In the genomic region with DNA sequence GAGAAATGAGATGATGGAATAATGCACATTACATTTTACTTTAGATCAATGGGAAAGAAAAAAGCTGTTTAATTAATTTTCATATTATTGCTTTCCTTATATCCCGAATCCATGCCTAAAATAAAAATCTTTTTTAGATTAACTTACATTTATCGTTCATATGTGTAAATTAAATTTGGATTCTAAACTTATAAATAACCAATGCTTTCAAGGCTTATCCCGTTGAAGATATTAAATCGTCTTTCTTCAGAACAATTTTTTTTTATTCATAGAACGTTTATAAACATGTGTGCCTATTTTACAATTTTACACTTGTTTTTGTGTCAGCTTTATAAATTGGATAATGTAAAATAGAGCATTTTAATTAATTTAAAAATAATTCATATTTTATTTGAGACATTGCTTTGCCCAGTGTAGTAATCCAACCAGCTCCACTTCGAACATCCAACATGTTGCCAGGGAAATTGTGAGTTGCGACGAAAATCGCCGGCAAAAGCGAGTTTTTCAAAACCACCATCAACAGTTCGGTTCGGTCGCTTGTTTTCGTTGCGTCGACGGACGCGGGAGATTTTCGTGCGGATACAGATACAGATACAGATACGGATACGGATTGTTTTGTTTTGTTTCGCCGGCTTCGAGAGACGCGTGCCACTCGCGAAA, we compare ENCODE assay signal across 3 fruit fly cellular contexts.
A peak's percentile ranks its signal among the peaks of the same experiment; 100 is the strongest.
TF ChIP-seq lines count a peak whose summit lies in the region.

No protein-coding gene starts in this region.

TF ChIP-seq in whole organism, embryonic, 481 proteins besides CTCF, POLR2A, EP300 and RAD21 (continued from another document and continues in another):
- TF ChIP-seq dpn (GFP tag; optimal IDR thresholded peaks at IDR 0.05; lab: Kevin White, UChicago), result peak; percentile 35 to 65
- TF ChIP-seq CG4820 (GFP tag; optimal IDR thresholded peaks at IDR 0.05; lab: Kevin White, UChicago), result peak; percentile 65
- no peak for TF ChIP-seq Dll (GFP tag; IDR thresholded peaks at IDR 0.05; lab: Robert Waterston, UW; ENCODE audit: partially characterized antibody)
- peak; percentile 50 for TF ChIP-seq CG18764 (GFP tag; optimal IDR thresholded peaks at IDR 0.05; lab: Kevin White, UChicago)
- TF ChIP-seq kay (GFP tag; optimal IDR thresholded peaks at IDR 0.05; lab: Kevin White, UChicago), result peak; percentile 56
- TF ChIP-seq CG32767 (GFP tag; IDR thresholded peaks at IDR 0.05; lab: Robert Waterston, UW), result no peak
- no peak for TF ChIP-seq Sry-δ (GFP tag; optimal IDR thresholded peaks at IDR 0.05; lab: Kevin White, UChicago)
- peak; percentile 59 for TF ChIP-seq cwo (GFP tag; optimal IDR thresholded peaks at IDR 0.05; lab: Kevin White, UChicago)
- peak; percentile 4 for TF ChIP-seq CrebB (tag; optimal IDR thresholded peaks at IDR 0.05; lab: Kevin White, UChicago)
- no peak for TF ChIP-seq Ets97D (GFP tag; optimal IDR thresholded peaks at IDR 0.05; lab: Kevin White, UChicago)
- peak; percentile 45 for TF ChIP-seq CG30020 (tag; optimal IDR thresholded peaks at IDR 0.05; lab: Kevin White, UChicago)
- TF ChIP-seq Camta (GFP tag; optimal IDR thresholded peaks at IDR 0.05; lab: Kevin White, UChicago), result peak; percentile 16
- TF ChIP-seq sim (GFP tag; IDR thresholded peaks at IDR 0.05; lab: Robert Waterston, UW), result no peak
- TF ChIP-seq sqz (GFP tag; optimal IDR thresholded peaks at IDR 0.05; lab: Kevin White, UChicago), result peak; percentile 75
- peak; percentile 53; the same call in 2 of the 3 replicates for TF ChIP-seq zfh1 (GFP tag; IDR thresholded peaks at IDR 0.05; lab: Robert Waterston, UW)
- peak; percentile 96; the same call in 2 of the 3 replicates for TF ChIP-seq CG17361 (GFP tag; IDR thresholded peaks at IDR 0.05; lab: Robert Waterston, UW)
- TF ChIP-seq hkb (optimal IDR thresholded peaks at IDR 0.05; lab: Kevin White, UChicago), result peak; percentile 9
- TF ChIP-seq hkb (GFP tag; IDR thresholded peaks at IDR 0.05; lab: Robert Waterston, UW), result peak; percentile 74
- no peak for TF ChIP-seq CG11398 (GFP tag; optimal IDR thresholded peaks at IDR 0.05; lab: Kevin White, UChicago)
- TF ChIP-seq scrt (GFP tag; optimal IDR thresholded peaks at IDR 0.05; lab: Kevin White, UChicago), result peak; percentile 47
- peak; percentile 51 for TF ChIP-seq oc (tag; optimal IDR thresholded peaks at IDR 0.05; lab: Kevin White, UChicago)
- TF ChIP-seq Abd-B (GFP tag; optimal IDR thresholded peaks at IDR 0.05; lab: Kevin White, UChicago), result peak; percentile 81
- no peak for TF ChIP-seq CG17186 (GFP tag; optimal IDR thresholded peaks at IDR 0.05; lab: Kevin White, UChicago)
- peak; percentile 79 to 83 for TF ChIP-seq bsh (GFP tag; optimal IDR thresholded peaks at IDR 0.05; lab: Kevin White, UChicago)
- TF ChIP-seq CG7271 (tag; optimal IDR thresholded peaks at IDR 0.05; lab: Kevin White, UChicago), result peak; percentile 17
- TF ChIP-seq CG6791 (GFP tag; IDR thresholded peaks at IDR 0.05; lab: Robert Waterston, UW; ENCODE audit: partially characterized antibody), result peak; percentile 32; the same call in 1 of the 3 replicates
- TF ChIP-seq CG12071 (GFP tag; optimal IDR thresholded peaks at IDR 0.05; lab: Kevin White, UChicago), result no peak
- TF ChIP-seq CG17328 (GFP tag; IDR thresholded peaks at IDR 0.05; lab: Robert Waterston, UW), result peak; percentile 36
- peak; percentile 86 for TF ChIP-seq phol (tag; optimal IDR thresholded peaks at IDR 0.05; lab: Kevin White, UChicago)
- peak; percentile 78 for TF ChIP-seq CG17359 (tag; optimal IDR thresholded peaks at IDR 0.05; lab: Kevin White, UChicago)
- TF ChIP-seq Doc2 (GFP tag; IDR thresholded peaks at IDR 0.05; lab: Robert Waterston, UW), result no peak
- TF ChIP-seq nmo (GFP tag; optimal IDR thresholded peaks at IDR 0.05; lab: Kevin White, UChicago), result peak; percentile 85
- TF ChIP-seq ems (GFP tag; optimal IDR thresholded peaks at IDR 0.05; lab: Kevin White, UChicago), result no peak
- TF ChIP-seq esg (GFP tag; conservative IDR thresholded peaks at IDR 0.05; lab: Robert Waterston, UW), result peak; percentile 32
- TF ChIP-seq CG13296 (GFP tag; optimal IDR thresholded peaks at IDR 0.05; lab: Kevin White, UChicago), result peak; percentile 46
- TF ChIP-seq CG8478 (optimal IDR thresholded peaks at IDR 0.05; lab: Kevin White, UChicago), result no peak
- no peak for TF ChIP-seq Doc3 (GFP tag; IDR thresholded peaks at IDR 0.05; lab: Robert Waterston, UW; ENCODE audit: partially characterized antibody)
- peak; percentile 81 for TF ChIP-seq CG10209 (GFP tag; optimal IDR thresholded peaks at IDR 0.05; lab: Kevin White, UChicago)
- peak; percentile 11 for TF ChIP-seq YL-1 (GFP tag; optimal IDR thresholded peaks at IDR 0.05; lab: Kevin White, UChicago)
- no peak for TF ChIP-seq Hr39 (optimal IDR thresholded peaks at IDR 0.05; lab: Kevin White, UChicago)
- TF ChIP-seq CG2202 (tag; optimal IDR thresholded peaks at IDR 0.05; lab: Kevin White, UChicago), result peak; percentile 53

TF ChIP-seq in whole organism, prepupa, 60 proteins besides CTCF, POLR2A, EP300 and RAD21 (continued from another document):
- TF ChIP-seq Hr39 (GFP tag; optimal IDR thresholded peaks at IDR 0.05; lab: Kevin White, UChicago) (peak; percentile 40), CG31627 (GFP tag; optimal IDR thresholded peaks at IDR 0.05; lab: Kevin White, UChicago) (peak; percentile 49), CG15336 (GFP tag; IDR thresholded peaks at IDR 0.05; lab: Robert Waterston, UW) (peak; percentile 76), OdsH (GFP tag; optimal IDR thresholded peaks at IDR 0.05; lab: Kevin White, UChicago) (peak; percentile 92), CG34406 (GFP tag; optimal IDR thresholded peaks at IDR 0.05; lab: Kevin White, UChicago) (peak; percentile 86), esn (GFP tag; optimal IDR thresholded peaks at IDR 0.05; lab: Kevin White, UChicago) (peak; percentile 87), net (GFP tag; optimal IDR thresholded peaks at IDR 0.05; lab: Kevin White, UChicago) (peak; percentile 84), CG6276 (GFP tag; optimal IDR thresholded peaks at IDR 0.05; lab: Kevin White, UChicago) (peak; percentile 87), CG1621 (tag; optimal IDR thresholded peaks at IDR 0.05; lab: Kevin White, UChicago) (peak; percentile 67), CG8119 (GFP tag; IDR thresholded peaks at IDR 0.05; lab: Robert Waterston, UW) (peak; percentile 87), fd59A (GFP tag; optimal IDR thresholded peaks at IDR 0.05; lab: Kevin White, UChicago) (peak; percentile 71), Hr38 (GFP tag; optimal IDR thresholded peaks at IDR 0.05; lab: Kevin White, UChicago) (no peak), svp (GFP tag; lab: Kevin White, UChicago) (peak; percentile 87), acj6 (GFP tag; optimal IDR thresholded peaks at IDR 0.05; lab: Kevin White, UChicago) (peak; percentile 88), CG10631 (GFP tag; optimal IDR thresholded peaks at IDR 0.05; lab: Kevin White, UChicago) (peak; percentile 90), CG11902 (GFP tag; optimal IDR thresholded peaks at IDR 0.05; lab: Kevin White, UChicago) (peak; percentile 39), lz (GFP tag; optimal IDR thresholded peaks at IDR 0.05; lab: Kevin White, UChicago) (peak; percentile 74), dsx (GFP tag; optimal IDR thresholded peaks at IDR 0.05; lab: Kevin White, UChicago; ENCODE audit: poor library complexity, severe bottlenecking) (peak; percentile 75), salr (GFP tag; optimal IDR thresholded peaks at IDR 0.05; lab: Kevin White, UChicago) (peak; percentile 24 to 96), Met (GFP tag; optimal IDR thresholded peaks at IDR 0.05; lab: Kevin White, UChicago) (peak; percentile 78), Blimp-1 (GFP tag; optimal IDR thresholded peaks at IDR 0.05; lab: Kevin White, UChicago) (peak; percentile 35), achi (GFP tag; optimal IDR thresholded peaks at IDR 0.05; lab: Kevin White, UChicago) (peak; percentile 88), Sox15 (GFP tag; optimal IDR thresholded peaks at IDR 0.05; lab: Kevin White, UChicago) (peak; percentile 72), fkh (GFP tag; optimal IDR thresholded peaks at IDR 0.05; lab: Kevin White, UChicago) (peak; percentile 28), CG8319 (GFP tag; optimal IDR thresholded peaks at IDR 0.05; lab: Kevin White, UChicago) (peak; percentile 64), CG8632 (GFP tag; optimal IDR thresholded peaks at IDR 0.05; lab: Kevin White, UChicago) (peak; percentile 85), Gug (GFP tag; IDR thresholded peaks at IDR 0.05; lab: Robert Waterston, UW) (peak; percentile 59; the same call in 1 of the 2 replicates), CG6792 (GFP tag; optimal IDR thresholded peaks at IDR 0.05; lab: Kevin White, UChicago) (peak; percentile 83), Ets21C (GFP tag; optimal IDR thresholded peaks at IDR 0.05; lab: Kevin White, UChicago) (peak; percentile 36), cyc (GFP tag; optimal IDR thresholded peaks at IDR 0.05; lab: Kevin White, UChicago) (peak; percentile 50), vri (GFP tag; optimal IDR thresholded peaks at IDR 0.05; lab: Kevin White, UChicago) (no peak), Eip93F (GFP tag; optimal IDR thresholded peaks at IDR 0.05; lab: Kevin White, UChicago) (no peak), ss (GFP tag; optimal IDR thresholded peaks at IDR 0.05; lab: Kevin White, UChicago) (peak; percentile 26 to 75), CG32006 (GFP tag; optimal IDR thresholded peaks at IDR 0.05; lab: Kevin White, UChicago) (peak; percentile 95), eg (GFP tag; IDR thresholded peaks at IDR 0.05; lab: Robert Waterston, UW) (peak; percentile 70; the same call in 2 of the 3 replicates), Hr4 (GFP tag; optimal IDR thresholded peaks at IDR 0.05; lab: Kevin White, UChicago) (peak; percentile 88), CG11294 (GFP tag; IDR thresholded peaks at IDR 0.05; lab: Robert Waterston, UW) (peak; percentile 21; the same call in 1 of the 2 replicates), Eip75B (GFP tag; optimal IDR thresholded peaks at IDR 0.05; lab: Kevin White, UChicago) (peak; percentile 70), Sox102F (GFP tag; optimal IDR thresholded peaks at IDR 0.05; lab: Kevin White, UChicago) (peak; percentile 4), CG11762 (GFP tag; optimal IDR thresholded peaks at IDR 0.05; lab: Kevin White, UChicago; ENCODE audit: insufficient read depth) (peak; percentile 80)

TF ChIP-seq in whole organism, wandering third instar larva, 38 proteins besides CTCF, POLR2A, EP300 and RAD21 (continued from another document):
- TF ChIP-seq brk (GFP tag; optimal IDR thresholded peaks at IDR 0.05; lab: Kevin White, UChicago) (peak; percentile 40), Jra (GFP tag; optimal IDR thresholded peaks at IDR 0.05; lab: Kevin White, UChicago) (no peak), Mio (GFP tag; optimal IDR thresholded peaks at IDR 0.05; lab: Kevin White, UChicago) (no peak), usp (GFP tag; optimal IDR thresholded peaks at IDR 0.05; lab: Kevin White, UChicago) (no peak), dsf (GFP tag; optimal IDR thresholded peaks at IDR 0.05; lab: Kevin White, UChicago; ENCODE audit: borderline replicate concordance) (no peak), rgr (GFP tag; optimal IDR thresholded peaks at IDR 0.05; lab: Kevin White, UChicago) (peak; percentile 51), Hnf4 (GFP tag; optimal IDR thresholded peaks at IDR 0.05; lab: Kevin White, UChicago) (no peak), CG9705 (GFP tag; optimal IDR thresholded peaks at IDR 0.05; lab: Kevin White, UChicago) (no peak), br (GFP tag; optimal IDR thresholded peaks at IDR 0.05; lab: Kevin White, UChicago) (no peak), OdsH (GFP tag; optimal IDR thresholded peaks at IDR 0.05; lab: Kevin White, UChicago) (peak; percentile 77), foxo (GFP tag; optimal IDR thresholded peaks at IDR 0.05; lab: Kevin White, UChicago) (peak in 1 of 2 experiments; percentile 65), HLH106 (tag; optimal IDR thresholded peaks at IDR 0.05; lab: Kevin White, UChicago) (peak; percentile 52), pan (optimal IDR thresholded peaks at IDR 0.05; lab: Kevin White, UChicago) (no peak), N (GFP tag; optimal IDR thresholded peaks at IDR 0.05; lab: Kevin White, UChicago) (no peak), dl (GFP tag; optimal IDR thresholded peaks at IDR 0.05; lab: Kevin White, UChicago; ENCODE audit: insufficient read depth in 1 of 2, partially characterized antibody in 2 of 2) (no peak)
TF ChIP-seq in whole organism, wandering third instar larva: peak in this region for 15.
